Worm (Caenorhabditis elegans): ENCODE measurements around the gene kynu-1.

The kynu-1 gene

ce11 chrX:6088718-6089117, 20.4 kb downstream of the kynu-1 start:
- TF ChIP-seq let-607 (tag; optimal IDR thresholded peaks at IDR 0.05): peak; percentile 7 to 42
- no peak for TF ChIP-seq hlh-26 (GFP tag; conservative IDR thresholded peaks at IDR 0.05)
- TF ChIP-seq unc-62 (GFP tag; optimal IDR thresholded peaks at IDR 0.05): no peak
- no peak for TF ChIP-seq ceh-79 (tag; optimal IDR thresholded peaks at IDR 0.05)
- no peak for TF ChIP-seq T26A5.8 (tag; optimal IDR thresholded peaks at IDR 0.05)
- no peak for TF ChIP-seq nfya-2 (GFP tag; IDR thresholded peaks at IDR 0.05)
- peak; percentile 20 for TF ChIP-seq die-1 (tag; optimal IDR thresholded peaks at IDR 0.05)
- no peak for TF ChIP-seq madf-8 (GFP tag; conservative IDR thresholded peaks at IDR 0.05)
- no peak for TF ChIP-seq nfya-1 (tag; optimal IDR thresholded peaks at IDR 0.05; ENCODE audit: borderline replicate concordance, insufficient read depth)
- TF ChIP-seq lir-1 (GFP tag; conservative IDR thresholded peaks at IDR 0.05): no peak
- no peak for TF ChIP-seq ztf-26 (tag; optimal IDR thresholded peaks at IDR 0.05)
- no peak for TF ChIP-seq zfh-2 (GFP tag; conservative IDR thresholded peaks at IDR 0.05)
- no peak for TF ChIP-seq lin-40 (tag; optimal IDR thresholded peaks at IDR 0.05)
- TF ChIP-seq snpc-4 (GFP tag; optimal IDR thresholded peaks at IDR 0.05): no peak
- no peak for TF ChIP-seq snpc-4 (tag; optimal IDR thresholded peaks at IDR 0.05)
- no peak for TF ChIP-seq hmg-20 (GFP tag; IDR thresholded peaks at IDR 0.05)
- TF ChIP-seq Y53G8AR.9 (GFP tag; conservative IDR thresholded peaks at IDR 0.05): 0 out of 2 replicates have a peak, but pooled peaks have one; percentile 39
- TF ChIP-seq nhr-90 (tag; optimal IDR thresholded peaks at IDR 0.05): no peak
- no peak for TF ChIP-seq ceh-27 (GFP tag; optimal IDR thresholded peaks at IDR 0.05)
- no peak for TF ChIP-seq T07F8.4 (tag; optimal IDR thresholded peaks at IDR 0.05)
- TF ChIP-seq lsy-27 (tag; optimal IDR thresholded peaks at IDR 0.05; ENCODE audit: borderline replicate concordance, insufficient read depth): no peak
- 0 out of 2 replicates have a peak, but pooled peaks have one; percentile 23 for TF ChIP-seq B0336.3 (GFP tag; IDR thresholded peaks at IDR 0.05)
- TF ChIP-seq lin-26 (GFP tag; IDR thresholded peaks at IDR 0.05): no peak
- TF ChIP-seq bed-1 (GFP tag; IDR thresholded peaks at IDR 0.05): no peak
- no peak for TF ChIP-seq akir-1 (GFP tag; optimal IDR thresholded peaks at IDR 0.05)
- no peak for TF ChIP-seq sea-2 (GFP tag; IDR thresholded peaks at IDR 0.05)
- no peak for TF ChIP-seq bed-2 (GFP tag; IDR thresholded peaks at IDR 0.05)
- peak; percentile 54 for TF ChIP-seq tlf-1 (GFP tag; optimal IDR thresholded peaks at IDR 0.05)
- TF ChIP-seq pha-4 (tag; optimal IDR thresholded peaks at IDR 0.05): no peak
- TF ChIP-seq dpl-1 (GFP tag; optimal IDR thresholded peaks at IDR 0.05): no peak
- TF ChIP-seq mel-28 (tag; optimal IDR thresholded peaks at IDR 0.05; ENCODE audit: borderline replicate concordance): no peak
- TF ChIP-seq ama-1 (optimal IDR thresholded peaks at IDR 0.05): no peak
- TF ChIP-seq ama-1 (GFP tag; optimal IDR thresholded peaks at IDR 0.05): no peak
- no peak for TF ChIP-seq attf-5 (GFP tag; optimal IDR thresholded peaks at IDR 0.05)
- TF ChIP-seq madf-10 (tag; optimal IDR thresholded peaks at IDR 0.05): peak; percentile 61
- TF ChIP-seq egl-44 (GFP tag; IDR thresholded peaks at IDR 0.05): no peak
- no peak for TF ChIP-seq zim-3 (tag; optimal IDR thresholded peaks at IDR 0.05)
- TF ChIP-seq snpc-3.4 (tag; optimal IDR thresholded peaks at IDR 0.05): no peak
- no peak for TF ChIP-seq fkh-3 (tag; optimal IDR thresholded peaks at IDR 0.05)
- peak; percentile 12 for TF ChIP-seq sptf-2 (GFP tag; optimal IDR thresholded peaks at IDR 0.05)
- no peak for TF ChIP-seq ztf-28 (GFP tag; IDR thresholded peaks at IDR 0.05)
- TF ChIP-seq ceh-91 (GFP tag; IDR thresholded peaks at IDR 0.05): no peak
- TF ChIP-seq ceh-58 (GFP tag; IDR thresholded peaks at IDR 0.05): no peak
- no peak for TF ChIP-seq ZK185.1 (tag; optimal IDR thresholded peaks at IDR 0.05; ENCODE audit: poor library complexity, severe bottlenecking)
- no peak for TF ChIP-seq ceh-40 (GFP tag; IDR thresholded peaks at IDR 0.05)
- peak; percentile 41 for TF ChIP-seq atf-7 (tag; optimal IDR thresholded peaks at IDR 0.05)
- no peak for TF ChIP-seq dox-1 (GFP tag; IDR thresholded peaks at IDR 0.05)
- TF ChIP-seq rpc-1 (optimal IDR thresholded peaks at IDR 0.05): no peak
- TF ChIP-seq rpc-1 (tag; optimal IDR thresholded peaks at IDR 0.05): no peak
- no peak for TF ChIP-seq F37B4.10 (GFP tag; IDR thresholded peaks at IDR 0.05)
- no peak for TF ChIP-seq rcor-1 (GFP tag; IDR thresholded peaks at IDR 0.05)

All from whole organism, young adult.